Worm (Caenorhabditis elegans) whole organism, late embryonic: ENCODE measurements around the gene ssl-1.

ENCODE experiments used
- C08G9.2 ChIP-seq: sonication (generic microtip); optimal IDR thresholded peaks from 2 replicates; lab custom pipeline; 2016; ENCODE audit warnings: mild to moderate bottlenecking, missing genetic modification characterization, moderate library complexity, missing compliant biosample characterization
- C38D4.7 ChIP-seq: fragments of 200-800 bp; sonication (Bioruptor generic); optimal IDR thresholded peaks from 2 replicates; lab custom pipeline; 2018; ENCODE audit warnings: mild to moderate bottlenecking, missing genetic modification characterization, moderate library complexity, missing compliant biosample characterization
- F13H6.1 ChIP-seq: sonication (generic microtip); optimal IDR thresholded peaks from 2 replicates; lab custom pipeline; 2016; ENCODE audit warnings: missing genetic modification characterization, missing compliant biosample characterization
- K02D7.2 ChIP-seq: sonication (generic microtip); optimal IDR thresholded peaks from 2 replicates; lab custom pipeline; 2017; ENCODE audit warnings: mild to moderate bottlenecking, missing genetic modification characterization, missing compliant biosample characterization
- K09A11.1 ChIP-seq: sonication (generic microtip); optimal IDR thresholded peaks from 2 replicates; lab custom pipeline; 2017; ENCODE audit warnings: antibody characterized with exemption, mild to moderate bottlenecking, missing genetic modification characterization, missing compliant biosample characterization; ENCODE audit not compliant: insufficient read depth
- T23F11.4 ChIP-seq: fragments of 200-800 bp; sonication (Bioruptor generic); optimal IDR thresholded peaks from 2 replicates; lab custom pipeline; 2018; ENCODE audit warnings: mild to moderate bottlenecking, missing genetic modification characterization, missing compliant biosample characterization
- Y22D7AL.16 ChIP-seq: sonication (generic microtip); optimal IDR thresholded peaks from 2 replicates; lab custom pipeline; 2016; ENCODE audit warnings: missing genetic modification characterization, missing compliant biosample characterization
- ceh-22 ChIP-seq: sonication (generic microtip); optimal IDR thresholded peaks from 2 replicates; lab custom pipeline; 2017; ENCODE audit warnings: missing biosample characterization, missing genetic modification characterization
- ceh-24 ChIP-seq: sonication (generic microtip); optimal IDR thresholded peaks from 2 replicates; lab custom pipeline; 2016; ENCODE audit warnings: mild to moderate bottlenecking, missing genetic modification characterization, missing compliant biosample characterization
- ceh-31 ChIP-seq: sonication (generic microtip); optimal IDR thresholded peaks from 2 replicates; lab custom pipeline; 2016; ENCODE audit warnings: missing genetic modification characterization, missing compliant biosample characterization
- ceh-34 ChIP-seq: sonication (generic microtip); optimal IDR thresholded peaks from 2 replicates; lab custom pipeline; 2016; ENCODE audit warnings: mild to moderate bottlenecking, missing genetic modification characterization, missing compliant biosample characterization
- ceh-45 ChIP-seq: fragments of 200-800 bp; sonication (Bioruptor generic); IDR thresholded peaks from 2 replicates; pipeline ENCODE4 v1.3.6; 2022; ENCODE audit warnings: missing genetic modification reagents, missing genetic modification characterization, missing compliant biosample characterization
- ceh-48 ChIP-seq: sonication (generic microtip); optimal IDR thresholded peaks from 2 replicates; lab custom pipeline; 2016; ENCODE audit warnings: missing genetic modification characterization, inconsistent platforms, missing compliant biosample characterization
- ceh-6 ChIP-seq: fragments of 200-800 bp; sonication (Bioruptor generic); optimal IDR thresholded peaks from 2 replicates; lab custom pipeline; 2018; ENCODE audit warnings: mild to moderate bottlenecking, missing genetic modification characterization, missing compliant biosample characterization
- ceh-9 ChIP-seq: sonication (generic microtip); optimal IDR thresholded peaks from 2 replicates; lab custom pipeline; 2016; ENCODE audit warnings: mild to moderate bottlenecking, missing genetic modification characterization, inconsistent platforms, missing compliant biosample characterization
- dmd-4 ChIP-seq: sonication (generic microtip); optimal IDR thresholded peaks from 2 replicates; lab custom pipeline; 2016; ENCODE audit warnings: borderline replicate concordance, missing genetic modification characterization, missing compliant biosample characterization
- ets-4 ChIP-seq: sonication (generic microtip); optimal IDR thresholded peaks from 2 replicates; lab custom pipeline; 2016; ENCODE audit warnings: missing genetic modification characterization, missing compliant biosample characterization
- eyg-1 ChIP-seq: sonication (generic microtip); optimal IDR thresholded peaks from 2 replicates; lab custom pipeline; 2016; ENCODE audit warnings: missing genotype, missing genetic modification characterization, missing compliant biosample characterization
- fkh-10 ChIP-seq: fragments of 150-350 bp; optimal IDR thresholded peaks from 2 replicates; lab custom pipeline; 2014; ENCODE audit warnings: missing biosample characterization, missing genetic modification reagents, missing genetic modification characterization
- fkh-6 ChIP-seq: sonication (generic microtip); optimal IDR thresholded peaks from 2 replicates; lab custom pipeline; 2016; ENCODE audit warnings: missing genetic modification characterization, missing compliant biosample characterization
- gmeb-2 ChIP-seq: sonication (generic microtip); optimal IDR thresholded peaks from 2 replicates; lab custom pipeline; 2016; ENCODE audit warnings: missing genetic modification characterization, inconsistent platforms, missing compliant biosample characterization
- hlh-15 ChIP-seq: sonication (generic microtip); optimal IDR thresholded peaks from 2 replicates; lab custom pipeline; 2016; ENCODE audit warnings: missing genetic modification characterization, missing compliant biosample characterization
- lim-6 ChIP-seq: sonication (generic microtip); optimal IDR thresholded peaks from 2 replicates; lab custom pipeline; 2016; ENCODE audit warnings: missing genetic modification characterization, missing compliant biosample characterization
- madf-2 ChIP-seq: sonication (generic microtip); optimal IDR thresholded peaks from 2 replicates; lab custom pipeline; 2017; ENCODE audit warnings: missing genetic modification characterization, missing compliant biosample characterization
- nhr-11 ChIP-seq: fragments of 150-350 bp; optimal IDR thresholded peaks from 2 replicates; lab custom pipeline; 2014; ENCODE audit warnings: missing biosample characterization, missing genetic modification characterization
- odd-2 ChIP-seq: sonication (generic microtip); optimal IDR thresholded peaks from 2 replicates; lab custom pipeline; 2017; ENCODE audit warnings: antibody characterized with exemption, mild to moderate bottlenecking, missing genetic modification characterization, missing compliant biosample characterization
- pag-3 ChIP-seq: sonication (generic microtip); optimal IDR thresholded peaks from 2 replicates; lab custom pipeline; 2016; ENCODE audit warnings: missing compliant biosample characterization, missing genetic modification characterization, borderline replicate concordance
- pha-2 ChIP-seq: sonication (generic microtip); optimal IDR thresholded peaks from 2 replicates; lab custom pipeline; 2017; ENCODE audit warnings: mild to moderate bottlenecking, missing genetic modification characterization, missing compliant biosample characterization
- sdc-2 ChIP-seq: sonication (generic microtip); optimal IDR thresholded peaks from 2 replicates; lab custom pipeline; 2016; ENCODE audit warnings: missing genotype, missing genetic modification characterization, missing compliant biosample characterization
- syd-9 ChIP-seq: sonication (generic microtip); optimal IDR thresholded peaks from 2 replicates; lab custom pipeline; 2016; ENCODE audit warnings: mild to moderate bottlenecking, missing genetic modification characterization, moderate library complexity, missing compliant biosample characterization
- tbx-7 ChIP-seq: sonication (generic microtip); optimal IDR thresholded peaks from 2 replicates; lab custom pipeline; 2016; ENCODE audit warnings: missing genotype, missing genetic modification characterization, missing compliant biosample characterization
- ttx-3 ChIP-seq: sonication (generic microtip); optimal IDR thresholded peaks from 2 replicates; lab custom pipeline; 2016; ENCODE audit warnings: missing genetic modification reagents, missing genetic modification characterization, missing compliant biosample characterization
- unc-3 ChIP-seq, 2 experiments: fragments of 200-800 bp in 1 of 2; sonication (Bioruptor generic) in 1 of 2; sonication (generic microtip) in 1 of 2; conservative IDR thresholded peaks in 1 of 2; optimal IDR thresholded peaks in 1 of 2; 2 replicates each; pipeline versions ENCODE4 v1.3.6 to Lab custom; 2016 to 2022; ENCODE audit warnings: missing compliant biosample characterization in 2 of 2, missing genetic modification characterization in 2 of 2, missing genetic modification reagents in 1 of 2
- zip-5 ChIP-seq: sonication (generic microtip); optimal IDR thresholded peaks from 2 replicates; lab custom pipeline; 2016; ENCODE audit warnings: missing genetic modification characterization, missing compliant biosample characterization
- ztf-16 ChIP-seq: sonication (generic microtip); optimal IDR thresholded peaks from 2 replicates; lab custom pipeline; 2017; ENCODE audit warnings: missing genetic modification characterization, missing compliant biosample characterization

The ssl-1 gene

ce11 chrIII:12746369-12746855, 32.0 kb downstream of the ssl-1 start, which contains the start of gene Y111B2A.21:
Gene Y111B2A.21 (plus strand): TSS chrIII:12746419.
- TF ChIP-seq zip-5 (tag; lab: Kevin White, UChicago) (no peak), ceh-24 (no peak), ttx-3 (tag; lab: Kevin White, UChicago) (no peak), odd-2 (tag; lab: Kevin White, UChicago) (no peak)

ce11 chrIII:12750831-12751230, 36.5 kb downstream of the ssl-1 start, which contains the start of the genes irld-60 and irld-20:
Gene irld-60 (minus strand): TSS chrIII:12750931.
Gene irld-20 (plus strand): TSS chrIII:12751109.
- TF ChIP-seq unc-3 (GFP tag; conservative IDR thresholded peaks at IDR 0.05; lab: Robert Waterston, UW), result no peak
- no peak for TF ChIP-seq unc-3 (tag; optimal IDR thresholded peaks at IDR 0.05; lab: Kevin White, UChicago)
- no peak for TF ChIP-seq ets-4
- no peak for TF ChIP-seq ttx-3 (tag; lab: Kevin White, UChicago)
- TF ChIP-seq K02D7.2 (tag; lab: Kevin White, UChicago), result no peak
- TF ChIP-seq ceh-6, result no peak
- no peak for TF ChIP-seq ceh-22 (tag; lab: Kevin White, UChicago)
- no peak for TF ChIP-seq hlh-15 (tag; lab: Kevin White, UChicago)
- no peak for TF ChIP-seq fkh-10 (GFP tag; lab: Kevin White, UChicago)
- no peak for TF ChIP-seq fkh-6
- no peak for TF ChIP-seq syd-9 (tag; lab: Kevin White, UChicago)
- no peak for TF ChIP-seq lim-6 (tag; lab: Kevin White, UChicago)
- no peak for TF ChIP-seq ztf-16
- TF ChIP-seq zip-5 (tag; lab: Kevin White, UChicago), result no peak

ce11 chrIII:12755048-12755447, 40.7 kb downstream of the ssl-1 start, which contains the start of gene srw-10:
Gene srw-10 (plus strand): TSS chrIII:12755348.
- TF ChIP-seq eyg-1 (tag; lab: Kevin White, UChicago) (no peak), K09A11.1 (tag; lab: Kevin White, UChicago) (no peak), T23F11.4 (GFP tag; lab: Kevin White, UChicago) (no peak), C08G9.2 (tag; lab: Kevin White, UChicago) (no peak), ceh-6 (no peak), Y22D7AL.16 (tag; lab: Kevin White, UChicago) (no peak), tbx-7 (tag; lab: Kevin White, UChicago) (no peak)

ce11 chrIII:12757367-12757766, 43.0 kb downstream of the ssl-1 start, which contains the start of gene srw-9:
Gene srw-9 (plus strand): TSS chrIII:12757667.
- TF ChIP-seq gmeb-2 (tag; lab: Kevin White, UChicago) (no peak), fkh-10 (GFP tag; lab: Kevin White, UChicago) (no peak), Y22D7AL.16 (tag; lab: Kevin White, UChicago) (no peak), ceh-31 (tag; lab: Kevin White, UChicago) (no peak), tbx-7 (tag; lab: Kevin White, UChicago) (no peak), ceh-9 (tag; lab: Kevin White, UChicago) (no peak), ceh-48 (tag; lab: Kevin White, UChicago) (no peak), ztf-16 (no peak), hlh-15 (tag; lab: Kevin White, UChicago) (no peak), madf-2 (tag; lab: Kevin White, UChicago) (no peak), F13H6.1 (tag; lab: Kevin White, UChicago) (no peak), sdc-2 (tag; lab: Kevin White, UChicago) (no peak), nhr-11 (tag; lab: Kevin White, UChicago) (no peak)

ce11 chrIII:12764241-12764640, 49.9 kb downstream of the ssl-1 start, which contains the start of the genes irld-19 and irld-61:
Gene irld-19 (minus strand): TSS chrIII:12764341.
Gene irld-61 (plus strand): TSS chrIII:12764553.
- TF ChIP-seq pag-3 (tag; lab: Kevin White, UChicago) (no peak), C38D4.7 (GFP tag; lab: Kevin White, UChicago) (no peak), dmd-4 (no peak), pha-2 (tag; lab: Kevin White, UChicago) (no peak), fkh-6 (no peak), Y22D7AL.16 (tag; lab: Kevin White, UChicago) (no peak), ceh-45 (no peak), ceh-34 (tag; lab: Kevin White, UChicago) (no peak), K02D7.2 (tag; lab: Kevin White, UChicago) (no peak), gmeb-2 (tag; lab: Kevin White, UChicago) (no peak), odd-2 (tag; lab: Kevin White, UChicago) (no peak)
